Worm (Caenorhabditis elegans) whole organism, L1 larva: Measurements from ENCODE around the gene npr-8.
"Not testable (repeated sequence)": the region's sequence is repeated elsewhere in the genome, so short reads cannot be mapped to it uniquely, and the experiment has no call there.

Source experiments
- C16A3.4 ChIP-seq: fragments of 150-350 bp; optimal IDR thresholded peaks from 2 replicates; lab custom pipeline; 2014; ENCODE audit warnings: missing biosample characterization, missing genetic modification characterization
- C34B4.2 ChIP-seq: sonication (generic microtip); optimal IDR thresholded peaks from 2 replicates; lab custom pipeline; 2017; ENCODE audit warnings: mild to moderate bottlenecking, missing genetic modification characterization, missing compliant biosample characterization
- aha-1 ChIP-seq: fragments of 150-350 bp; optimal IDR thresholded peaks from 2 replicates; lab custom pipeline; 2014; ENCODE audit warnings: missing biosample characterization, missing genetic modification characterization
- alr-1 ChIP-seq: fragments of 200-800 bp; sonication (Bioruptor generic); optimal IDR thresholded peaks from 2 replicates; lab custom pipeline; 2018; ENCODE audit warnings: borderline replicate concordance, mild to moderate bottlenecking, missing genetic modification characterization, missing compliant biosample characterization
- ama-1 ChIP-seq: fragments of 150-350 bp; optimal IDR thresholded peaks from 2 replicates; lab custom pipeline; 2014
- ceh-63 ChIP-seq: fragments of 200-800 bp; sonication (Bioruptor generic); optimal IDR thresholded peaks from 2 replicates; lab custom pipeline; 2018; ENCODE audit warnings: mild to moderate bottlenecking, missing genetic modification characterization, missing compliant biosample characterization
- ceh-88 ChIP-seq: fragments of 200-800 bp; sonication (Bioruptor generic); IDR thresholded peaks from 2 replicates; pipeline ENCODE4 v1.3.6; 2022; ENCODE audit warnings: missing genetic modification characterization, missing compliant biosample characterization
- efl-3 ChIP-seq: fragments of 200-800 bp; sonication (Bioruptor generic); optimal IDR thresholded peaks from 2 replicates; lab custom pipeline; 2018; ENCODE audit warnings: mild to moderate bottlenecking, missing genetic modification characterization, missing compliant biosample characterization
- egl-13 ChIP-seq: sonication (generic microtip); optimal IDR thresholded peaks from 2 replicates; lab custom pipeline; 2016; ENCODE audit warnings: missing genotype, missing genetic modification reagents, missing genetic modification characterization, missing compliant biosample characterization
- elt-2 ChIP-seq: sonication (generic microtip); optimal IDR thresholded peaks from 2 replicates; lab custom pipeline; 2016; ENCODE audit warnings: missing genetic modification characterization, mild to moderate bottlenecking, inconsistent platforms, missing compliant biosample characterization, missing genetic modification reagents
- elt-3 ChIP-seq, 6 experiments: fragments of 150-350 bp in 1 of 6; sonication (generic microtip); optimal IDR thresholded peaks; 2 replicates each; lab custom pipeline; 2017 to 2018; ENCODE audit warnings: missing biosample characterization in 6 of 6, missing genetic modification characterization in 6 of 6, inconsistent platforms in 1 of 6
- fkh-8 ChIP-seq: sonication (generic microtip); optimal IDR thresholded peaks from 2 replicates; lab custom pipeline; 2016; ENCODE audit warnings: mild to moderate bottlenecking, missing genetic modification characterization, missing compliant biosample characterization
- fos-1 ChIP-seq: fragments of 150-350 bp; optimal IDR thresholded peaks from 2 replicates; lab custom pipeline; 2014; ENCODE audit warnings: missing biosample characterization, missing genetic modification characterization
- grh-1 ChIP-seq: fragments of 200-800 bp; sonication (Bioruptor generic); IDR thresholded peaks from 2 replicates; pipeline ENCODE4 v1.3.6; 2022; ENCODE audit warnings: missing genetic modification reagents, missing genetic modification characterization, missing compliant biosample characterization
- hlh-17 ChIP-seq: fragments of 200-800 bp; sonication (Bioruptor generic); optimal IDR thresholded peaks from 2 replicates; lab custom pipeline; 2018; ENCODE audit warnings: missing genetic modification characterization, mild to moderate bottlenecking, missing compliant biosample characterization, moderate library complexity, borderline replicate concordance
- hlh-4 ChIP-seq: sonication (generic microtip); optimal IDR thresholded peaks from 2 replicates; lab custom pipeline; 2016; ENCODE audit warnings: mild to moderate bottlenecking, missing genetic modification characterization, missing compliant biosample characterization
- irx-1 ChIP-seq: sonication (generic microtip); optimal IDR thresholded peaks from 2 replicates; lab custom pipeline; 2016; ENCODE audit warnings: missing genetic modification characterization, missing compliant biosample characterization
- jun-1 ChIP-seq: fragments of 150-350 bp; optimal IDR thresholded peaks from 2 replicates; lab custom pipeline; 2014; ENCODE audit warnings: missing biosample characterization, missing genetic modification reagents, missing genetic modification characterization
- lin-14 ChIP-seq: fragments of 200-800 bp; sonication (Bioruptor generic); optimal IDR thresholded peaks from 2 replicates; lab custom pipeline; 2018; ENCODE audit warnings: mild to moderate bottlenecking, missing genetic modification characterization, moderate library complexity, missing compliant biosample characterization
- lin-15B ChIP-seq: fragments of 150-350 bp; sonication (generic microtip); optimal IDR thresholded peaks from 3 replicates; lab custom pipeline; 2014; ENCODE audit warnings: missing biosample characterization, missing genetic modification characterization
- lin-35 ChIP-seq, 2 experiments: fragments of 150-350 bp; optimal IDR thresholded peaks; 2 replicates each; lab custom pipeline; 2014; ENCODE audit warnings: missing biosample characterization in 2 of 2, missing genetic modification characterization in 2 of 2, missing genetic modification reagents in 2 of 2
- lir-3 ChIP-seq: sonication (generic microtip); optimal IDR thresholded peaks from 2 replicates; lab custom pipeline; 2016; ENCODE audit warnings: mild to moderate bottlenecking, missing genetic modification characterization, moderate library complexity, missing compliant biosample characterization; ENCODE audit not compliant: poor library complexity
- nhr-12 ChIP-seq: sonication (generic microtip); optimal IDR thresholded peaks from 2 replicates; lab custom pipeline; 2017; ENCODE audit warnings: missing biosample characterization, missing genetic modification characterization
- nhr-20 ChIP-seq: sonication (generic microtip); optimal IDR thresholded peaks from 2 replicates; lab custom pipeline; 2016; ENCODE audit warnings: mild to moderate bottlenecking, missing genetic modification characterization, missing compliant biosample characterization
- nhr-237 ChIP-seq: fragments of 150-350 bp; optimal IDR thresholded peaks from 2 replicates; lab custom pipeline; 2014; ENCODE audit warnings: missing biosample characterization, missing genetic modification characterization
- nhr-47 ChIP-seq: sonication (generic microtip); optimal IDR thresholded peaks from 2 replicates; lab custom pipeline; 2016; ENCODE audit warnings: mild to moderate bottlenecking, missing genetic modification characterization, moderate library complexity, missing compliant biosample characterization
- nhr-71 ChIP-seq: sonication (generic microtip); optimal IDR thresholded peaks from 2 replicates; lab custom pipeline; 2016; ENCODE audit warnings: mild to moderate bottlenecking, missing genetic modification characterization, moderate library complexity, missing compliant biosample characterization
- nhr-77 ChIP-seq: fragments of 150-350 bp; optimal IDR thresholded peaks from 2 replicates; lab custom pipeline; 2014; ENCODE audit warnings: missing biosample characterization, missing genetic modification characterization
- pax-3 ChIP-seq: fragments of 200-800 bp; sonication (Bioruptor generic); optimal IDR thresholded peaks from 2 replicates; lab custom pipeline; 2018; ENCODE audit warnings: mild to moderate bottlenecking, missing genetic modification characterization, moderate library complexity, missing compliant biosample characterization
- pqm-1 ChIP-seq: sonication (generic microtip); optimal IDR thresholded peaks from 3 replicates; lab custom pipeline; 2017; ENCODE audit warnings: missing biosample characterization, missing genetic modification characterization
- rnt-1 ChIP-seq: sonication (generic microtip); optimal IDR thresholded peaks from 2 replicates; lab custom pipeline; 2016; ENCODE audit warnings: mild to moderate bottlenecking, missing genetic modification characterization, moderate library complexity, missing compliant biosample characterization
- snu-23 ChIP-seq: sonication (generic microtip); optimal IDR thresholded peaks from 2 replicates; lab custom pipeline; 2016; ENCODE audit warnings: missing genetic modification characterization, missing compliant biosample characterization
- tbx-2 ChIP-seq: sonication (generic microtip); optimal IDR thresholded peaks from 2 replicates; lab custom pipeline; 2016; ENCODE audit warnings: missing genetic modification characterization, missing compliant biosample characterization
- tlp-1 ChIP-seq: fragments of 150-350 bp; optimal IDR thresholded peaks from 2 replicates; lab custom pipeline; 2014; ENCODE audit warnings: missing biosample characterization, missing genetic modification characterization
- unc-130 ChIP-seq: fragments of 150-350 bp; optimal IDR thresholded peaks from 2 replicates; lab custom pipeline; 2017; ENCODE audit warnings: missing biosample characterization, missing genetic modification characterization, inconsistent platforms
- unc-30 ChIP-seq: sonication (generic microtip); optimal IDR thresholded peaks from 2 replicates; lab custom pipeline; 2017; ENCODE audit warnings: missing biosample characterization, missing genetic modification characterization
- vab-15 ChIP-seq: sonication (generic microtip); optimal IDR thresholded peaks from 2 replicates; lab custom pipeline; 2017; ENCODE audit warnings: missing genotype, mild to moderate bottlenecking, missing genetic modification characterization, missing compliant biosample characterization
- zag-1 ChIP-seq: fragments of 150-350 bp; optimal IDR thresholded peaks from 2 replicates; lab custom pipeline; 2014; ENCODE audit warnings: missing biosample characterization, missing genetic modification characterization
- zip-4 ChIP-seq: fragments of 200-800 bp; sonication (Bioruptor generic); optimal IDR thresholded peaks from 2 replicates; lab custom pipeline; 2018; ENCODE audit warnings: mild to moderate bottlenecking, missing genetic modification characterization, moderate library complexity, missing compliant biosample characterization
- ztf-11 ChIP-seq, 2 experiments: sonication (generic microtip); optimal IDR thresholded peaks; 2 replicates each; lab custom pipeline; 2016 to 2017; ENCODE audit warnings: missing genetic modification characterization in 2 of 2, missing biosample characterization in 1 of 2, missing compliant biosample characterization in 1 of 2

The npr-8 gene

DNA sequence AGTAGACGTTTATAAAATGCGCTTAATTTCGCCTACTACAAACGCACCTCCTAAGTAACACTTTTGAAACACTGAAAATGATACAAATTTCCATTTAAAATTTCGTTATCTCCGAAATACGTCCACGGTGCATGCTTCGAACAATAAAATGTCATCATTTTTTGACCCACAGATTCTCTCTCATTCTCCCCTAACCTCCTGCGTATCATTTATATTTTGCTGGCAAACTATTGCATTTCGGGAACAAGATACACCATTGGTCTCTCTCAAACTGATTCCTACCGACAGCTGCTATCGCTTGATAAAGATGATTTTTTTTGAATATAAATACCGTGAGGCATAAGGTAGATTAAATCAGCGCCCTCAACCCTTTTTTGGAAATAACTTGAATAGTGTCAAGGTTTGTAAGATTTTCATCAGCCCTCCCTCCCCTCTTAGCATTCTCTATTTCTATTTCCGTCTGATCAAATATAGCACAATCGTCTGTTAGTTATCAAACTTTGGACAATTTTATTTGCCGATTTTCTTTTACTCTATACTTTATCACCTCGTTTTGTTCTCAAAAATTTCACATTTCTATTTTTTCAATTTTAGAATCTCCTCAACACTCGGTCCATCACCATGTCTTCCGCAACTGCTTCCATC is 36.1 kb upstream of the npr-8 start, which contains the start of gene C07D8.6 (continued):
- TF ChIP-seq elt-2 (tag; lab: Kevin White, UChicago) (peak; percentile 91), hlh-4 (tag; lab: Kevin White, UChicago) (no peak)
- TF ChIP-seq, all 84 proteins: peak for 13

ce11 chrX:7343218-7343617 is 33.9 kb upstream of the npr-8 start:
- TF ChIP-seq rnt-1 (tag; lab: Kevin White, UChicago) (no peak), elt-2 (tag; lab: Kevin White, UChicago) (peak; percentile 21)

- TF ChIP-seq pqm-1 (tag; lab: Kevin White, UChicago) = no peak
- no peak for TF ChIP-seq lin-35 (GFP tag; optimal IDR thresholded peaks at IDR 0.05; lab: Kevin White, UChicago)
- no peak for TF ChIP-seq pax-3
- no peak for TF ChIP-seq nhr-12 (tag; lab: Kevin White, UChicago)
- TF ChIP-seq C16A3.4 (tag; lab: Kevin White, UChicago) = no peak
- no peak for TF ChIP-seq tlp-1 (tag; lab: Kevin White, UChicago)
- TF ChIP-seq elt-3 (tag; optimal IDR thresholded peaks at IDR 0.05; lab: Kevin White, UChicago) = no peak
- no peak for TF ChIP-seq vab-15 (tag; lab: Kevin White, UChicago)
- no peak for TF ChIP-seq aha-1 (tag; lab: Kevin White, UChicago)
- no peak for TF ChIP-seq ztf-11 (tag; optimal IDR thresholded peaks at IDR 0.05; lab: Kevin White, UChicago)
These were observed 33.4 kb upstream of the npr-8 start, which contains the start of gene C07D8.5 for ce11 chrX:7343747-7344146. TSS of gene C07D8.5 (plus strand) at chrX:7344047.

DNA sequence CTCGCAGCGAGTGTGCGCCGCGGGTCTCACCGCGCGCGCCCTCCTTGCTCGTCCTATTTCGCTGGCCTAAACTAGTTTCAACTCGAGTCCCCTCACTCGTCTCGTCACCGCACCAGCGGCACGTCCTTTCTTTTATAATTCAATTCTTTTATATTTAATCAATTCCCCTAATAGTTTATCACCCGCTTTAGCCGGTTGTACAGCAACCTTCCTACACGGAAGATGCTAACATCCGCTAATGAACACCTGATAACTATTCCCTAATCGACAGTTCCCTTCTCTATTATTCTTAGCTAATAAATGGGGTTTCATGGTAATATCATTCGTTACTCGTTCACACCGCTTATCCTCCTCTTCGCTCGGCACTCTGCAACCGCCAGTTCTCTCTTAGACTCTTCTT is 11.8 kb upstream of the npr-8 start, which contains the start of gene C56G3.2:
C56G3.2 (plus strand) TSS at position 301 of the 400 bp plus-strand sequence.
- TF ChIP-seq C34B4.2 (tag; lab: Kevin White, UChicago); nhr-237; snu-23 (GFP tag; lab: Kevin White, UChicago): not testable (repeated sequence)

ce11 chrX:7369770-7370169 is 7.3 kb upstream of the npr-8 start:
- TF ChIP-seq fkh-8 (tag; lab: Kevin White, UChicago) (peak; percentile 84), nhr-71 (tag; lab: Kevin White, UChicago) (peak; percentile 50), nhr-47 (tag; lab: Kevin White, UChicago) (peak; percentile 41), alr-1 (tag; lab: Kevin White, UChicago) (no peak)

DNA sequence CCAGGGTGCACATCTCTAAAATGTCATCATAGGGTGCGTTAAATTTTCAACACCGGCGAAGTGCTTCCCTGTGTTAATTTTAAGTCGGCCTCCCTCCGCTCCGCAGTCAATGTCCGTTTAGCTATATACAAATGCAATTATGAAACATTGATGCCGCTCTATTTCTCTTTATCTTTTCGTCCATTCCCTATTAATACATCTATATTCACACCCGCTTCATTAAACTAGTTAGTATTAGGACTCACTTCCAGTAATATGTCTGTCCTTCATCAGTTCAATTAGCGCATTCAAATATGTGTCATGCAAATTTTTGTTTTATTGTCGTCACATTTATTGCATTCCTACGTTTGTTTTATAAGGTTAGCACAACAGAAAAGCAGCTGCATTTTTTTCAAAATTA is 5.2 kb upstream of the npr-8 start:
- no peak for TF ChIP-seq alr-1 (tag; lab: Kevin White, UChicago)
- TF ChIP-seq hlh-17 = no peak
- no peak for TF ChIP-seq nhr-20 (tag; lab: Kevin White, UChicago)
- no peak for TF ChIP-seq fos-1
- no peak for TF ChIP-seq efl-3
- TF ChIP-seq zag-1 (tag; lab: Kevin White, UChicago) = no peak
- no peak for TF ChIP-seq irx-1 (tag; lab: Kevin White, UChicago)
- no peak for TF ChIP-seq unc-130

- TF ChIP-seq alr-1 (tag; lab: Kevin White, UChicago) = no peak
- TF ChIP-seq unc-30 = no peak
- no peak for TF ChIP-seq tbx-2 (tag; lab: Kevin White, UChicago)
- TF ChIP-seq lin-15B = no peak
- TF ChIP-seq tlp-1 (tag; lab: Kevin White, UChicago) = no peak
- no peak for TF ChIP-seq nhr-77 (tag; lab: Kevin White, UChicago)
- no peak for TF ChIP-seq ama-1 (lab: Kevin White, UChicago)
- no peak for TF ChIP-seq grh-1 (GFP tag; lab: Robert Waterston, UW)
- TF ChIP-seq egl-13 = no peak
- TF ChIP-seq lir-3 (tag; lab: Kevin White, UChicago) = no peak
- no peak for TF ChIP-seq irx-1 (tag; lab: Kevin White, UChicago)
- no peak for TF ChIP-seq lin-14 (GFP tag; lab: Kevin White, UChicago)
- TF ChIP-seq ceh-63 (GFP tag; lab: Kevin White, UChicago) = no peak
- no peak for TF ChIP-seq zip-4 (GFP tag; lab: Kevin White, UChicago)
- TF ChIP-seq unc-130 = no peak
- no peak for TF ChIP-seq ceh-88 (GFP tag; lab: Robert Waterston, UW)
- no peak for TF ChIP-seq jun-1 (tag; lab: Kevin White, UChicago)
These were observed 1.5 kb downstream of the npr-8 start for ce11 chrX:7378608-7379007.
